Fruit fly (Drosophila melanogaster): ENCODE measurements around the gene CG15260.

The CG15260 gene

DNA sequence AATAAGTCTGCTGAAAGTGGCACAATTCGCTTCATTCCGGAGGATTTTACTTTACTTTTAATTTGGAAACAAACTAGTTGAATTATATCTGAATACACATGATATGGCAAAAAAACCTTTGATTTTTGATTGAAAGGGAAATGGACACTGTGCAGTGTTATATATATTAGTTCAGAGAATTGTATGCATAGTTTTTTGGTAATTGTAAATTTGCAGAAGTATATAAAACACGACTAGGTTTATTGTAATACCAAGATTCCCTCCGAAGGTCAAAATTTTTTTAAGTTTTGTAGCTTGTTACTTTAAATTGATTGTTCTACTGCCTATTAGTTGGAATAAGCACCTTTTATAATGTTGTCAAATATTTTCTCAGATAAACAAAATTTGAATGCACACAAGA lies at the start of gene CG15260:
CG15260 (minus strand) TSS at position 101 of the 400 bp plus-strand sequence.
- no peak for TF ChIP-seq noc (tag; optimal IDR thresholded peaks at IDR 0.05)

DNA sequence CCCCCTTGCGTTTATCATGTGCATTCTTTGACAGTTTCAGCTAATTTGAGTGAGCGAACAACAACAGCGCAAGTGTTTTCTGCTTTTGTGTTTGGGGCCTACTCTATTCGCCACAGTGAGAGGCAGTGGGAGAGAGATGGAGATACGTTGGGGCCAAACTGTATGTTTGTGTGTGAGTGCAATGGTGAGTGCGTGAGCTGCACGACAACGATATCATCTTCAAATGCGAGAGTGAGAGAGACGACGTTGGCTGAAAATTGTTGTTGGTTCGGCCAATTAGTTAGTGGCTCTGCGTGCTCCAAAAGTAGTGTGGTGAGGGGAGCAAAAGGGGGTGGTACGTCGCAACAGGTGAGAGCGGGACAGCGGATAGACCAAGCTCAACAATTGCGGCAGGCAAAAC lies 47.6 kb upstream of the CG15260 start:
- TF ChIP-seq noc (tag; optimal IDR thresholded peaks at IDR 0.05): no peak

DNA sequence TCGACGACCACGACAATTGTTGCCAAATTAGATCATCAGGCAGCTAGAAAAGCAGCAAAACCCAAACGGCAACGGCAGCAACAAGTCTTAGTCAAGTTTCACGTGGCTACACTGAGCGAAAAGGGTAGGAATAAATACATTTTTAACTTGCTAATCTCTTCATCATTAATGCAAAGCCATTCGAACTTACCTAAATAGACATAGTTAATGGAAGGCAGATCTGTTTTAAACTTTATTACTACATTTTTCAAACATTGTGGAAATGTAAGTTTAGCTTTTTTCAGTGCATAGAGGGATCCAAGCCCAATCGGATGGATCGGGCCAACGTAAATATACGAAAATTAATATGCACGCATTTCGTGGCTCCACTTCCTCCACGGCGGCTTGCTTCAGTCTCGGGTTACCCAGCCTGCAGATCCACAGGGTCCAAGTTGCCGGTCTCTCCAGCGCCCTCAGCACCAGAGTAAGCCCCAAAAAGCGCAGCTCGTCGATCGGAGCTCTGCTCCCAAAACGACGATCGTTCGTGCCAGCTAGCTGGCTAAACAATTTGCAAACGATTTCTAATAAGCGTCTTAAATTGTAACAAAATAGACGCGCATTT lies 45.3 kb upstream of the CG15260 start:
- no peak for TF ChIP-seq noc (tag; optimal IDR thresholded peaks at IDR 0.05)

DNA sequence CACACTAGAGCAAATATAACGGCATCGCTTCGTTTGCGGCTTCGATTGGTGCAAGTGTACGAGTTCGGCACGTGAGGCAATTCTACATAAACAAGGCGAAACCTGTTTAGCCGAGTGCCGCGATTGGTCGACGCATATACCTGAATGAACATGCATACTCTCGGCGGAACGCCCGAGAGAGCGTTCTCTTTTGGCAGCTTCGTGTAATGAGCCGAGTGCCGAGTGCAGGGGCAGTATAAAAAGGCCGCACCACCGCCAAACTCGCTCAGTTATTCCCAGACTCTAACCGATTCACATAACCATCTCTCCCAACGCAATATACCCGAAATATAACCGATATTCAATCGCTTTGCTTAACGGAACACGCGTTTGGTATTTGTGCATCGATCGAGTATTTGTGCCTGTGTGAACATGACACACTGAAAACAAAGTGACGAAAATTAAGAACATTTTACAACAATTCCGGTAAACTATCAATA lies 41.6 kb upstream of the CG15260 start, which contains the start of gene esg:
esg (plus strand) TSS at position 265 of the 479 bp plus-strand sequence.
- no peak for TF ChIP-seq noc (tag; optimal IDR thresholded peaks at IDR 0.05)

DNA sequence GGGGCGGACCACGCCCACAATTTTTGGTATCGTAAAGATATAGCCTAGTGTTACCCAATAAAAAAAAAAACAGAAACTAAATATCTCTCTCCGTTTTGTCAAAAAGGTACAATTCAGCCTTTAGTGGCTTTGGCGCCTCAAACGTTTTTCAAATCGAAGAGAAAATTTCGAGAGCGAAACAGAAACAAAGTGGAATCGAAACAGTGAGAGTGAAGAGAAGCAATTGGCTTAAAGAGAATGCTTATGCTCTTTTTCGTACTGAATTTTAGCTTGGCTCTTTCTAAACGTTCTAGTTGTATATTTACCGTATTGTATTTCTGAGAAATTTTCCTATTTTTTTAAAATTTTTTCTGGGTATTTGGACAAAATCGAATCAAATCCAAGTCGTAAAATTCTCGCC lies 40.5 kb upstream of the CG15260 start:
- no peak for TF ChIP-seq noc (tag; optimal IDR thresholded peaks at IDR 0.05)

dm6 chr2L:15331353-15331752 lies 39.3 kb upstream of the CG15260 start:
- TF ChIP-seq noc (tag; optimal IDR thresholded peaks at IDR 0.05): no peak

DNA sequence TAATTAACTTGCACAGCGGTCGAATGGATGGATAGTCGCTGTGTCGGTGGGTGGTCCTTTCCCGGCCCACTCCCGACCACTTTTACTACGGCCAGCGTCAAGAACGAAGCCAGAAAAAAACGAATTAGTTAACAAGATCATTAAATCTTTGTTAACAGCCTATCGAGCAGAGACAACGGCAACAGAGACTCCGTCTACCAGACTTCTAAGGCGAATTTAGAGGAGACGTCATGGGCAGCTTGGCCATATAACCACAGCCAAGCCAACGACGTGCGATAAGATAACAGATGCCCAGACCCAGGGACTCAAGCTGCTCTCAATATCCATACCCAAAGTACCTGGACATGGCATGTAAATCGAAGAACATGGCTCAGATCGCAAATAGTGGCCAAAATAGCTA lies 38.6 kb upstream of the CG15260 start:
- TF ChIP-seq noc (tag; optimal IDR thresholded peaks at IDR 0.05): no peak

DNA sequence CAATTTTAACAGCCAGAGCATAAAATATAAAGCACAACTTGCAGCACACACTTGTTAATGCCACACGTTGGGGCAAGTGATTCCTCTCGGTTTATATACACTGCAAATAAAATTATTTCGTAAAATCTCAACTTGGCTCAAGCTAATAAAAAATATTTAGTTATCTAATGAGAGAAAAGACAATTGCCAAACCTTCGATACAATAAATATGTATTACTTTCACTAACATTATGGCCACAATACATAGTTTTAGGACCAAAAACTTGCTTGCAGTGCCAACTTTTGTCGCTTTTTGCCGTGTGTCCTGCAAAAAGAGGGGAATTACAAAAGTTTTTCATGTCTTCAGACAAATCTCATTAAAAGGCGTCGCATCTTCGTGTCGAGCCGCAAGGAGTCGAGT lies 37.3 kb upstream of the CG15260 start:
- TF ChIP-seq noc (tag; optimal IDR thresholded peaks at IDR 0.05): no peak

DNA sequence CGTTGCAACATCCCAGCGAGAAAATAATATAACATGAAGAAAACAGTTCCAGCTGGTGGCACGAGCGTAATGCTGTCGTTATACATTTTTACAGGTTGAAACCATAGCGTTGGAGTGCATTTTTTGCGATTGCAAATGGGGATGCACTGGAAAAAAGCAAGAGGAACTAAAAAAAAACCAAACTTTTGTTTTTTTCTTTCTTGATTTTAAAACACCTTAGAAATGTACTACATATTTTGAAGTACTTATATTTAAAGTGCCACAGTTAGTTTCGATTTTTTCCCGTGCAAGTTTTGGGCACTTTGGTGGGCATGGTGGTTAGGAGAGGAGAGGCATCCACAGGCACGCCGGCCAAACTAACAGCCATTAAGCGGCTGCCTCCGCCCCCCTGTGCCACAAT lies 36.0 kb upstream of the CG15260 start:
- TF ChIP-seq noc (tag; optimal IDR thresholded peaks at IDR 0.05): no peak

dm6 chr2L:15325555-15326285 lies 33.7 kb upstream of the CG15260 start:
- TF ChIP-seq noc (tag; optimal IDR thresholded peaks at IDR 0.05): no peak

dm6 chr2L:15324103-15324840 lies 32.2 kb upstream of the CG15260 start:
- no peak for TF ChIP-seq noc (tag; optimal IDR thresholded peaks at IDR 0.05)

dm6 chr2L:15323196-15323595 lies 31.2 kb upstream of the CG15260 start:
- TF ChIP-seq noc (tag; optimal IDR thresholded peaks at IDR 0.05): no peak

DNA sequence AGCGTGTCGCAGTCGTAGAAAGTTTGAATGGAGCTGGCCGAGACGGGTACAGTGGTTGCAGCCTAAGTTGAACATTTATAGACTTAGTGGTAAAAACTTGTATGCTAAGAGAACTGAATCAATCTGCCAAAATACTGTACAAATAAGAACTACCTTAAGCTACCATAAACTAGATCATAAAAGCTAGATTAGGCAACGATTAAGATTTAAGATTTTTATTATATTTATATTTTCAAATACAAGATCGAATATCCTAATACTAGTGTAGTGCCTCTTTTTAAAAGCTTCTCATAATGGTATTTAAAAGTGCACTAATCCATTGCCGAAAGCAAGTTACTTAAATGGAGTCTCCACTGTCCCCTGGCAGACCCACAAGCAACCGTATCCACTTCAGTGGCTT lies 29.4 kb upstream of the CG15260 start:
- no peak for TF ChIP-seq noc (tag; optimal IDR thresholded peaks at IDR 0.05)

- no peak for TF ChIP-seq noc (tag; optimal IDR thresholded peaks at IDR 0.05)
Observed at dm6 chr2L:15319874-15320273, 27.8 kb upstream of the CG15260 start.

DNA sequence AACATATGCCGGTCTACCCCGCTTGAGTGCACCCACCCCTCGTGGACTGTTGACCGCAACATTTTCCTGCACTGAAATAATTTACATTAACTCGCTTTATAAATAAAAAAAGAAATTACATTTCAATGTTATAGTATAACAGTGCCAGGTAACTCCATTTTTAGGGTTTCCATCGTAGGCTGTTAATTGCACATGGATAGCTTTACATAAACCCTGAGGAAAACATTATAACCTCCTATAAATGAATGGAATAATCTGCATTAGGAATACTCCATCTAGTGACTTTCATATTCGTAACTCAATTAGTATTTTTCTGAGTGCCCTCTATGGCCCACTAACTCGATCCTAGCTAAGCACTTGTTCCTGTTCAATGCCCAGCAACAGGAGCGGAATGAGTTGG lies 27.2 kb upstream of the CG15260 start:
- no peak for TF ChIP-seq noc (tag; optimal IDR thresholded peaks at IDR 0.05)

- no peak for TF ChIP-seq noc (tag; optimal IDR thresholded peaks at IDR 0.05)
Observed at dm6 chr2L:15318801-15319200, 26.8 kb upstream of the CG15260 start, which contains the start of gene nht. TSS of gene nht (minus strand) at chr2L:15318901.

- no peak for TF ChIP-seq noc (tag; optimal IDR thresholded peaks at IDR 0.05)
Observed at dm6 chr2L:15316410-15316809, 24.4 kb upstream of the CG15260 start.
